Worm (Caenorhabditis elegans): Measurements from ENCODE around the gene argk-1.

Gene argk-1

ce11 chrV:16142371-16142770 is 38.7 kb downstream of the argk-1 start, which contains the start of gene fbxa-18:
Gene fbxa-18 (plus strand): TSS chrV:16142671.
- no peak for TF ChIP-seq Y22D7AL.16 (tag; optimal IDR thresholded peaks at IDR 0.05)
- no peak for TF ChIP-seq unc-55 (GFP tag; optimal IDR thresholded peaks at IDR 0.05)
- no peak for TF ChIP-seq unc-42 (tag; optimal IDR thresholded peaks at IDR 0.05)
- TF ChIP-seq hlh-30 (tag; optimal IDR thresholded peaks at IDR 0.05; ENCODE audit: insufficient read depth): no peak

DNA sequence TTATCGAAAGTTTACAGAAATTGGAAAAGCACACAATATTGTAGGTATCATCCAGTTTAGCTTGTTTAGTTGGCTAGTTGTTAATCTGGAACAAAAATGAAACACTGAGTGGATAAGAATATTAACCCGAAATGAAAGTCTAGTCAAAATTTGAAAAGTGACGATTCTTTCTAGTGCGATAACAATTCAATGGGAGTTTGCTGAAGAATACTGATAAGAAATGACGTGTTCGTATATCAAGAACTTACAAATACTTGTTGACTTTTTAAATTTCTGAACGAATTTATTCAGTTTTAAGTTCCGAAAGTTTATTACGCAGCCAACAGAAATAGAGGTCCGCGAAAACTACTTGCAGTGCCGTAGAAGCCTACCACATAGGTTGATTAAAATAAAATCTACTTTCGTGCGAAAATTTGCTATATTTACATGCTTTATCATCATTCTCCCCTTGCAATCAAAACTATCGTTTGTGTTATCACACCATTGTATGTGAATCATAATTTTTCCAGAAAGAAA is 39.4 kb downstream of the argk-1 start, which contains the start of gene fbxa-88:
TSS of gene fbxa-88 (minus strand) at position 51 of the 516 bp plus-strand sequence.
- TF ChIP-seq hlh-30 (tag; optimal IDR thresholded peaks at IDR 0.05; ENCODE audit: insufficient read depth) (no peak), unc-3 (GFP tag; conservative IDR thresholded peaks at IDR 0.05) (no peak), unc-3 (tag; optimal IDR thresholded peaks at IDR 0.05) (no peak), C08G9.2 (tag; optimal IDR thresholded peaks at IDR 0.05) (no peak), sox-2 (GFP tag; IDR thresholded peaks at IDR 0.05) (no peak), pat-9 (tag; optimal IDR thresholded peaks at IDR 0.05) (no peak), tbx-7 (tag; optimal IDR thresholded peaks at IDR 0.05) (no peak), unc-42 (tag; optimal IDR thresholded peaks at IDR 0.05) (no peak), pqm-1 (tag; optimal IDR thresholded peaks at IDR 0.05) (no peak), pag-3 (tag; optimal IDR thresholded peaks at IDR 0.05; ENCODE audit: borderline replicate concordance) (no peak), K02D7.2 (tag; optimal IDR thresholded peaks at IDR 0.05) (no peak), ceh-30 (tag; optimal IDR thresholded peaks at IDR 0.05) (no peak), npax-4 (tag; optimal IDR thresholded peaks at IDR 0.05) (no peak)

- TF ChIP-seq sox-2 (GFP tag; IDR thresholded peaks at IDR 0.05) (no peak), tbx-2 (tag; optimal IDR thresholded peaks at IDR 0.05) (no peak), hlh-15 (tag; optimal IDR thresholded peaks at IDR 0.05) (no peak), C38D4.7 (GFP tag; optimal IDR thresholded peaks at IDR 0.05) (no peak), ceh-9 (tag; optimal IDR thresholded peaks at IDR 0.05) (no peak), unc-3 (GFP tag; conservative IDR thresholded peaks at IDR 0.05) (no peak), unc-3 (tag; optimal IDR thresholded peaks at IDR 0.05) (no peak), dmd-4 (tag; optimal IDR thresholded peaks at IDR 0.05; ENCODE audit: borderline replicate concordance) (no peak), pat-9 (tag; optimal IDR thresholded peaks at IDR 0.05) (no peak), K02D7.2 (tag; optimal IDR thresholded peaks at IDR 0.05) (no peak), rnt-1 (tag; optimal IDR thresholded peaks at IDR 0.05) (no peak), ceh-48 (tag; optimal IDR thresholded peaks at IDR 0.05) (no peak), nfya-1 (tag; optimal IDR thresholded peaks at IDR 0.05) (no peak), fax-1 (tag; optimal IDR thresholded peaks at IDR 0.05) (no peak), unc-42 (tag; optimal IDR thresholded peaks at IDR 0.05) (no peak), pag-3 (tag; optimal IDR thresholded peaks at IDR 0.05; ENCODE audit: borderline replicate concordance) (no peak)
These were observed 41.3 kb downstream of the argk-1 start for ce11 chrV:16145009-16145408.

DNA sequence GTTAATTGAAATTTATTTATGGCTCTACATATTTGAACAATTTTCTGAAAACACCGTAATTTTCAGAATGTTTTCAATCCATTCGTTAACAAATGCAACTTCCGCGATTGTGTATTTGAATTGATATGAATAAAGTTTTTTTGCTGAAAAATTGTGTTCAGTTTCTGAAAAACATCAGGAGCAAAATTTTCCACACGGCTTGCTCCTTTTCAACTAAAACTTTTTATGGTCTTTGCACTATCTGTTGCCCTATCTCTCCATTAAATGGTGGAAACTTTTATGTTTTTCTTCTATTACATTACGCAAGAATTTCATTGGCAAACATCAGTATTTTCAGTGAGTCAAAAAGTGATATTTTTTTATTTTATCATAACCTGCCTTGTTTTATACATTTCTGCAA is 45.1 kb downstream of the argk-1 start, which contains the start of gene F10A3.4:
TSS of gene F10A3.4 (plus strand) at position 301 of the 400 bp plus-strand sequence.
- no peak for TF ChIP-seq dmd-4 (tag; optimal IDR thresholded peaks at IDR 0.05; ENCODE audit: borderline replicate concordance)
- TF ChIP-seq nhr-11 (tag; optimal IDR thresholded peaks at IDR 0.05): no peak
- no peak for TF ChIP-seq unc-55 (GFP tag; optimal IDR thresholded peaks at IDR 0.05)
- TF ChIP-seq sox-2 (GFP tag; IDR thresholded peaks at IDR 0.05): no peak
- TF ChIP-seq tbx-7 (tag; optimal IDR thresholded peaks at IDR 0.05): no peak
- TF ChIP-seq sox-4 (tag; optimal IDR thresholded peaks at IDR 0.05): no peak

- TF ChIP-seq elt-4 (tag; optimal IDR thresholded peaks at IDR 0.05) (no peak), npax-4 (tag; optimal IDR thresholded peaks at IDR 0.05) (no peak), ceh-6 (GFP tag; optimal IDR thresholded peaks at IDR 0.05) (no peak), unc-3 (GFP tag; conservative IDR thresholded peaks at IDR 0.05) (no peak), unc-3 (tag; optimal IDR thresholded peaks at IDR 0.05) (no peak), unc-55 (GFP tag; optimal IDR thresholded peaks at IDR 0.05) (no peak), ceh-22 (tag; optimal IDR thresholded peaks at IDR 0.05) (no peak), ceh-14 (tag; optimal IDR thresholded peaks at IDR 0.05) (no peak), ceh-31 (tag; optimal IDR thresholded peaks at IDR 0.05) (no peak), sox-2 (GFP tag; IDR thresholded peaks at IDR 0.05) (no peak)
These were observed 49.7 kb downstream of the argk-1 start, which contains the start of gene str-254 for ce11 chrV:16153375-16153774. Gene str-254 (minus strand): TSS chrV:16153475.
